Worm (Caenorhabditis elegans) whole organism, young adult: Measurements from ENCODE around the gene btb-9.

ENCODE experiments used
- C17E4.6 ChIP-seq: fragments of 200-800 bp; sonication (Bioruptor generic); IDR thresholded peaks from 2 replicates; pipeline ENCODE4 v1.3.6; 2022; ENCODE audit warnings: missing genetic modification reagents, missing genetic modification characterization, missing compliant biosample characterization
- F57C9.4 ChIP-seq: sonication (generic microtip); optimal IDR thresholded peaks from 2 replicates; lab custom pipeline; 2017; ENCODE audit warnings: mild to moderate bottlenecking, missing genetic modification characterization, missing compliant biosample characterization
- K12H6.12 ChIP-seq: fragments of 200-800 bp; sonication (Bioruptor generic); optimal IDR thresholded peaks from 2 replicates; lab custom pipeline; 2018; ENCODE audit warnings: mild to moderate bottlenecking, missing genetic modification characterization, missing compliant biosample characterization
- Y79H2A.3 ChIP-seq: fragments of 200-800 bp; sonication (Bioruptor generic); conservative IDR thresholded peaks from 2 replicates; pipeline ENCODE4 v1.3.6; 2022; ENCODE audit warnings: missing genetic modification reagents, missing genetic modification characterization, missing compliant biosample characterization
- ama-1 ChIP-seq, 3 experiments: fragments of 150-350 bp in 1 of 3; sonication (generic microtip) in 2 of 3; optimal IDR thresholded peaks; 2 replicates each; lab custom pipeline; 2014 to 2018; ENCODE audit warnings: missing biosample characterization in 2 of 3, missing genetic modification characterization in 2 of 3, missing genetic modification reagents in 2 of 3
- dpl-1 ChIP-seq: fragments of 150-350 bp; optimal IDR thresholded peaks from 2 replicates; lab custom pipeline; 2014; ENCODE audit warnings: missing biosample characterization, missing genetic modification reagents, missing genetic modification characterization
- gei-17 ChIP-seq: fragments of 200-800 bp; sonication (Bioruptor generic); optimal IDR thresholded peaks from 2 replicates; lab custom pipeline; 2018; ENCODE audit warnings: mild to moderate bottlenecking, missing genetic modification characterization, missing compliant biosample characterization
- hsf-1 ChIP-seq: fragments of 200-800 bp; sonication (Bioruptor generic); IDR thresholded peaks from 2 replicates; pipeline ENCODE4 v1.3.6; 2022; ENCODE audit warnings: missing genetic modification reagents, missing genetic modification characterization, missing compliant biosample characterization
- lag-1 ChIP-seq: fragments of 200-800 bp; sonication (Bioruptor generic); IDR thresholded peaks from 2 replicates; pipeline ENCODE4 v1.3.6; 2022; ENCODE audit warnings: missing genetic modification reagents, missing genetic modification characterization, missing compliant biosample characterization
- nfya-2 ChIP-seq: fragments of 200-800 bp; sonication (Bioruptor generic); IDR thresholded peaks from 2 replicates; pipeline ENCODE4 v1.3.6; 2022; ENCODE audit warnings: missing genetic modification reagents, missing genetic modification characterization, missing compliant biosample characterization
- unc-130 ChIP-seq: sonication (generic microtip); optimal IDR thresholded peaks from 2 replicates; lab custom pipeline; 2016; ENCODE audit warnings: missing genetic modification reagents, missing genetic modification characterization, missing compliant biosample characterization

DNA sequence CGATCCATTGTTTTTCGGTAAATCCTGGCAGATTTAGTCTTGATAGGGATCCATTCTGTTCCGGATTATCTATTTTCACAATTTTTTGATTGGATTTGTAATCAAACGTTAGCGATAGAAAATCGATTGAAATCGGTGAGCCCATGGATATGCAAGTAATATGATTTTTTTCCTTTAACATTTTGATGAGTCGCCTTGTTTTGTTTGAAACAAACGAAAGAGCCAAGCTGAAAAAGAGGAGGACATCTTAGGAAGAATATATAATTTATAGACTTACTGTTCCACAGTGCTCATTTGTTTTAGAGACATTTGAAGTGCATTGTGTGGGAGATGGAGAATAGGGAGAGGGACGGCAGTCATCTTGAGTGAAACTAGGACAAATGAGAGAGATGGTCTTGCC is 39.5 kb upstream of the btb-9 start, which contains the start of the genes fbxb-18 and fbxb-19:
- TF ChIP-seq nfya-2 (GFP tag; lab: Robert Waterston, UW) = no peak
- no peak for TF ChIP-seq K12H6.12 (tag; lab: Kevin White, UChicago)
- TF ChIP-seq gei-17 = no peak
- no peak for TF ChIP-seq ama-1 (optimal IDR thresholded peaks at IDR 0.05; lab: Kevin White, UChicago)
- no peak for TF ChIP-seq ama-1 (GFP tag; optimal IDR thresholded peaks at IDR 0.05; lab: Kevin White, UChicago)
- no peak for TF ChIP-seq Y79H2A.3 (GFP tag; lab: Robert Waterston, UW)
- TF ChIP-seq dpl-1 (GFP tag; lab: Kevin White, UChicago) = no peak
- no peak for TF ChIP-seq lag-1 (GFP tag; lab: Robert Waterston, UW)
- TF ChIP-seq F57C9.4 (tag; lab: Kevin White, UChicago) = no peak
- TF ChIP-seq C17E4.6 (GFP tag; lab: Robert Waterston, UW) = no peak
- no peak for TF ChIP-seq hsf-1 (GFP tag; lab: Robert Waterston, UW)
- TF ChIP-seq unc-130 (GFP tag; lab: Kevin White, UChicago) = no peak
